Fruit fly (Drosophila melanogaster) whole organism, embryonic: ENCODE data around the gene nesd.

ENCODE experiments used
- Bteb2 ChIP-seq: fragments of 200-800 bp; sonication (Bioruptor generic); optimal IDR thresholded peaks from 2 replicates; lab custom pipeline; 2016; ENCODE audit warnings: missing biosample characterization, missing genetic modification characterization
- CG10543 ChIP-seq: fragments of 200-800 bp; sonication (Bioruptor generic); optimal IDR thresholded peaks from 3 replicates; lab custom pipeline; 2017; ENCODE audit warnings: missing biosample characterization, mild to moderate bottlenecking, missing genetic modification characterization, moderate library complexity
- CG10654 ChIP-seq: fragments of 200-800 bp; sonication (Bioruptor generic); optimal IDR thresholded peaks from 2 replicates; lab custom pipeline; 2016; ENCODE audit warnings: missing biosample characterization, missing genetic modification characterization
- CG12155 ChIP-seq: fragments of 200-800 bp; sonication (Bioruptor generic); optimal IDR thresholded peaks from 3 replicates; lab custom pipeline; 2016; ENCODE audit warnings: missing biosample characterization, missing genetic modification characterization
- CG12219 ChIP-seq: fragments of 200-800 bp; sonication (Bioruptor generic); optimal IDR thresholded peaks from 3 replicates; lab custom pipeline; 2018; ENCODE audit warnings: missing biosample characterization, mild to moderate bottlenecking, missing genetic modification characterization
- CG1233 ChIP-seq: fragments of 200-800 bp; sonication (Bioruptor generic); optimal IDR thresholded peaks from 4 replicates; lab custom pipeline; 2018; ENCODE audit warnings: missing biosample characterization, mild to moderate bottlenecking, missing genetic modification characterization
- CG14050 ChIP-seq: fragments of 200-800 bp; sonication (Bioruptor generic); IDR thresholded peaks from 3 replicates; pipeline ENCODE4 v1.3.6; 2022; ENCODE audit warnings: missing biosample characterization, missing genetic modification characterization
- CG15011 ChIP-seq: fragments of 200-800 bp; sonication (Bioruptor generic); optimal IDR thresholded peaks from 3 replicates; lab custom pipeline; 2018; ENCODE audit warnings: missing biosample characterization, mild to moderate bottlenecking, missing genetic modification characterization
- CG15073 ChIP-seq: fragments of 200-800 bp; sonication (Bioruptor generic); optimal IDR thresholded peaks from 2 replicates; lab custom pipeline; 2016; ENCODE audit warnings: missing biosample characterization, missing genetic modification characterization
- CG15514 ChIP-seq: fragments of 200-800 bp; sonication (Bioruptor generic); optimal IDR thresholded peaks from 3 replicates; lab custom pipeline; 2017; ENCODE audit warnings: missing biosample characterization, missing genetic modification characterization, mild to moderate bottlenecking, moderate library complexity, missing genetic modification reagents
- CG16815 ChIP-seq: fragments of 200-800 bp; sonication (Bioruptor generic); optimal IDR thresholded peaks from 3 replicates; lab custom pipeline; 2017; ENCODE audit warnings: missing biosample characterization, mild to moderate bottlenecking, missing genetic modification characterization
- CG17186 ChIP-seq: fragments of 200-800 bp; sonication (Bioruptor generic); optimal IDR thresholded peaks from 3 replicates; lab custom pipeline; 2017; ENCODE audit warnings: missing biosample characterization, missing genetic modification reagents, missing genetic modification characterization
- CG2202 ChIP-seq: fragments of 200-800 bp; sonication (Bioruptor generic); optimal IDR thresholded peaks from 2 replicates; lab custom pipeline; 2018; ENCODE audit warnings: missing biosample characterization, mild to moderate bottlenecking, missing genetic modification characterization
- CG32772 ChIP-seq: fragments of 200-800 bp; sonication (Bioruptor generic); IDR thresholded peaks from 2 replicates; pipeline ENCODE4 v1.3.6; 2022; ENCODE audit warnings: missing biosample characterization, missing genetic modification characterization
- CG4707 ChIP-seq: fragments of 200-800 bp; sonication (Bioruptor generic); optimal IDR thresholded peaks from 2 replicates; lab custom pipeline; 2018; ENCODE audit warnings: missing biosample characterization, mild to moderate bottlenecking, missing genetic modification characterization, moderate library complexity
- CG6765 ChIP-seq: fragments of 200-800 bp; sonication (Bioruptor generic); optimal IDR thresholded peaks from 3 replicates; lab custom pipeline; 2017; ENCODE audit warnings: missing biosample characterization, mild to moderate bottlenecking, missing genetic modification characterization
- CG8089 ChIP-seq: fragments of 200-800 bp; sonication (Bioruptor generic); optimal IDR thresholded peaks from 3 replicates; lab custom pipeline; 2016; ENCODE audit warnings: missing biosample characterization, missing genetic modification characterization
- CG8924 ChIP-seq: fragments of 200-800 bp; optimal IDR thresholded peaks from 3 replicates; lab custom pipeline; 2019; ENCODE audit warnings: missing biosample characterization, mild to moderate bottlenecking, missing genetic modification characterization, moderate library complexity
- CG9215 ChIP-seq: fragments of 200-800 bp; sonication (Bioruptor generic); IDR thresholded peaks from 2 replicates; pipeline ENCODE4 v1.3.6; 2022; ENCODE audit warnings: missing biosample characterization, missing genetic modification characterization
- CG9437 ChIP-seq: fragments of 200-800 bp; sonication (Bioruptor generic); optimal IDR thresholded peaks from 2 replicates; lab custom pipeline; 2018; ENCODE audit warnings: missing biosample characterization, mild to moderate bottlenecking, missing genetic modification characterization
- CG9609 ChIP-seq: fragments of 200-800 bp; sonication (Bioruptor generic); optimal IDR thresholded peaks from 3 replicates; lab custom pipeline; 2016; ENCODE audit warnings: missing biosample characterization, missing genetic modification characterization
- CG9932 ChIP-seq: fragments of 200-800 bp; sonication (Bioruptor generic); IDR thresholded peaks from 2 replicates; pipeline ENCODE4 v1.3.6; 2022; ENCODE audit warnings: missing biosample characterization, missing genetic modification characterization
- CoRest ChIP-seq: fragments of 200-800 bp; sonication (Bioruptor generic); optimal IDR thresholded peaks from 3 replicates; lab custom pipeline; 2018; ENCODE audit warnings: missing biosample characterization, mild to moderate bottlenecking, missing genetic modification characterization, moderate library complexity
- Dek ChIP-seq: fragments of 200-800 bp; sonication (Bioruptor generic); optimal IDR thresholded peaks from 3 replicates; lab custom pipeline; 2019; ENCODE audit warnings: missing biosample characterization, mild to moderate bottlenecking, missing genetic modification characterization, moderate library complexity
- Dip3 ChIP-seq: fragments of 200-800 bp; sonication (Bioruptor generic); optimal IDR thresholded peaks from 3 replicates; lab custom pipeline; 2016; ENCODE audit warnings: missing biosample characterization, missing genetic modification characterization
- E2f1 ChIP-seq: fragments of 200-800 bp; sonication (Bioruptor generic); IDR thresholded peaks from 2 replicates; pipeline ENCODE4 v1.3.6; 2022; ENCODE audit warnings: missing biosample characterization, missing genetic modification characterization
- Hey ChIP-seq: fragments of 200-800 bp; sonication (Bioruptor generic); optimal IDR thresholded peaks from 3 replicates; lab custom pipeline; 2018; ENCODE audit warnings: missing biosample characterization, mild to moderate bottlenecking, missing genetic modification characterization
- Hr78 ChIP-seq, 2 experiments: fragments of 200-800 bp in 1 of 2; fragments of >200 bp in 1 of 2; sonication (Bioruptor generic) in 1 of 2; optimal IDR thresholded peaks; 2 replicates each; lab custom pipeline; 2017 to 2019; ENCODE audit warnings: missing biosample characterization in 2 of 2, missing genetic modification characterization in 2 of 2, mild to moderate bottlenecking in 1 of 2, moderate library complexity in 1 of 2
- Mad ChIP-seq: fragments of 200-800 bp; sonication (Bioruptor generic); optimal IDR thresholded peaks from 2 replicates; lab custom pipeline; 2016; ENCODE audit warnings: missing biosample characterization, missing genetic modification characterization
- Mrtf ChIP-seq: fragments of 200-800 bp; sonication (Bioruptor generic); IDR thresholded peaks from 3 replicates; pipeline ENCODE4 v1.3.6; 2022; ENCODE audit warnings: missing biosample characterization, missing genetic modification characterization
- NK7.1 ChIP-seq: fragments of 200-800 bp; sonication (Bioruptor generic); optimal IDR thresholded peaks from 3 replicates; lab custom pipeline; 2016; ENCODE audit warnings: missing biosample characterization, missing genetic modification characterization
- Poxn ChIP-seq: fragments of 200-800 bp; sonication (Bioruptor generic); IDR thresholded peaks from 2 replicates; pipeline ENCODE4 v1.3.6; 2022; ENCODE audit warnings: missing biosample characterization, missing genetic modification characterization
- Sry-δ ChIP-seq: fragments of 200-800 bp; sonication (Bioruptor generic); optimal IDR thresholded peaks from 2 replicates; lab custom pipeline; 2016; ENCODE audit warnings: missing biosample characterization, missing genetic modification characterization
- Taf1 ChIP-seq: fragments of 200-800 bp; sonication (Bioruptor generic); IDR thresholded peaks from 2 replicates; pipeline ENCODE4 v1.3.6; 2022; ENCODE audit warnings: missing biosample characterization, missing genetic modification characterization
- Trl ChIP-seq, 3 experiments: fragments of >200 bp in 2 of 3; fragments of 200-800 bp in 1 of 3; sonication (Bioruptor generic) in 1 of 3; optimal IDR thresholded peaks; 2 replicates in 1 of 3; 3 replicates in 2 of 3; lab custom pipeline; 2016 to 2017; ENCODE audit warnings: missing biosample characterization in 1 of 3, missing genetic modification characterization in 1 of 3
- Xrp1 ChIP-seq: fragments of 200-800 bp; sonication (Bioruptor generic); IDR thresholded peaks from 2 replicates; pipeline ENCODE4 v1.3.6; 2022; ENCODE audit warnings: missing biosample characterization, missing genetic modification characterization
- bbx ChIP-seq: fragments of 200-800 bp; sonication (Bioruptor generic); IDR thresholded peaks from 2 replicates; pipeline ENCODE4 v1.3.6; 2022; ENCODE audit warnings: missing biosample characterization, missing genetic modification characterization; ENCODE audit not compliant: partially characterized antibody
- chif ChIP-seq, 2 experiments: fragments of 200-800 bp; sonication (Bioruptor generic); optimal IDR thresholded peaks; 3 replicates each; lab custom pipeline; 2016; ENCODE audit warnings: missing biosample characterization in 2 of 2, missing genetic modification characterization in 2 of 2
- chinmo ChIP-seq: fragments of 200-800 bp; sonication (Bioruptor generic); IDR thresholded peaks from 4 replicates; pipeline ENCODE4 v1.3.6; 2022; ENCODE audit warnings: missing biosample characterization, missing genetic modification characterization; ENCODE audit not compliant: partially characterized antibody
- da ChIP-seq: fragments of 200-800 bp; sonication (Bioruptor generic); optimal IDR thresholded peaks from 2 replicates; lab custom pipeline; 2016; ENCODE audit warnings: missing biosample characterization, missing genetic modification characterization
- dan ChIP-seq: fragments of 200-800 bp; sonication (Bioruptor generic); IDR thresholded peaks from 2 replicates; pipeline ENCODE4 v1.3.6; 2022; ENCODE audit warnings: missing biosample characterization, missing genetic modification characterization
- emc ChIP-seq: fragments of 200-800 bp; sonication (Bioruptor generic); optimal IDR thresholded peaks from 2 replicates; lab custom pipeline; 2016; ENCODE audit warnings: missing biosample characterization, missing genetic modification characterization
- ems ChIP-seq: fragments of 200-800 bp; sonication (Bioruptor generic); optimal IDR thresholded peaks from 3 replicates; lab custom pipeline; 2016; ENCODE audit warnings: missing biosample characterization, missing genetic modification characterization
- hkb ChIP-seq, 2 experiments: fragments of 200-800 bp in 1 of 2; fragments of >200 bp in 1 of 2; sonication (Bioruptor generic) in 1 of 2; IDR thresholded peaks in 1 of 2; optimal IDR thresholded peaks in 1 of 2; 2 replicates each; pipeline versions ENCODE4 v1.3.6 to Lab custom; 2017 to 2022; ENCODE audit warnings: missing biosample characterization in 1 of 2, missing genetic modification characterization in 1 of 2
- lmd ChIP-seq: fragments of 200-800 bp; sonication (Bioruptor generic); IDR thresholded peaks from 2 replicates; pipeline ENCODE4 v1.3.6; 2022; ENCODE audit warnings: missing biosample characterization, missing genetic modification characterization
- nerfin-2 ChIP-seq: fragments of 200-800 bp; sonication (Bioruptor generic); IDR thresholded peaks from 2 replicates; pipeline ENCODE4 v1.3.6; 2022; ENCODE audit warnings: missing biosample characterization, missing genetic modification characterization; ENCODE audit not compliant: partially characterized antibody
- nmo ChIP-seq: fragments of 200-800 bp; sonication (Bioruptor generic); optimal IDR thresholded peaks from 2 replicates; lab custom pipeline; 2018; ENCODE audit warnings: missing biosample characterization, mild to moderate bottlenecking, missing genetic modification characterization, moderate library complexity
- pb ChIP-seq: fragments of 200-800 bp; sonication (Bioruptor generic); optimal IDR thresholded peaks from 3 replicates; lab custom pipeline; 2016; ENCODE audit warnings: missing biosample characterization, missing genetic modification characterization
- zen ChIP-seq: fragments of 200-800 bp; sonication (Bioruptor generic); optimal IDR thresholded peaks from 3 replicates; lab custom pipeline; 2018; ENCODE audit warnings: missing biosample characterization, mild to moderate bottlenecking, missing genetic modification characterization, moderate library complexity
- zfh2 ChIP-seq: fragments of 200-800 bp; sonication (Bioruptor generic); optimal IDR thresholded peaks from 2 replicates; lab custom pipeline; 2016; ENCODE audit warnings: missing biosample characterization, missing genetic modification characterization

nesd gene

dm6 chr2L:20078880-20079279 is 14.9 kb upstream of the nesd start (continued):
- TF ChIP-seq zen (tag; lab: Kevin White, UChicago) (no peak), CG14050 (GFP tag; lab: Robert Waterston, UW) (no peak), CG9215 (GFP tag; lab: Robert Waterston, UW) (no peak), CG10543 (GFP tag; lab: Kevin White, UChicago) (no peak), ems (GFP tag; lab: Kevin White, UChicago) (peak; percentile 10), CG15073 (GFP tag; lab: Kevin White, UChicago) (no peak), dan (GFP tag; lab: Robert Waterston, UW) (no peak), CG15514 (GFP tag; lab: Kevin White, UChicago) (peak; percentile 21), CG12155 (GFP tag; lab: Kevin White, UChicago) (no peak), NK7.1 (GFP tag; lab: Kevin White, UChicago) (no peak), da (GFP tag; lab: Kevin White, UChicago) (no peak), Bteb2 (GFP tag; lab: Kevin White, UChicago) (no peak), nerfin-2 (GFP tag; lab: Robert Waterston, UW) (no peak), Dek (tag; lab: Kevin White, UChicago) (no peak), Taf1 (0 out of 2 replicates have a peak, but pooled peaks have one; percentile 22), CG32772 (GFP tag; lab: Robert Waterston, UW) (peak; percentile 22; the same call in 1 of the 2 replicates), pb (GFP tag; lab: Kevin White, UChicago) (peak; percentile 7), Poxn (no peak), Hey (tag; lab: Kevin White, UChicago) (no peak), Mrtf (GFP tag; lab: Robert Waterston, UW) (no peak), CG4707 (GFP tag; lab: Kevin White, UChicago) (no peak), CG9932 (GFP tag; lab: Robert Waterston, UW) (peak; percentile 53), Dip3 (GFP tag; lab: Kevin White, UChicago) (peak; percentile 46), lmd (GFP tag; lab: Robert Waterston, UW) (peak; percentile 37), emc (GFP tag; lab: Kevin White, UChicago) (peak; percentile 22), E2f1 (GFP tag; lab: Robert Waterston, UW) (peak; percentile 43; the same call in 1 of the 2 replicates), CG12219 (GFP tag; lab: Kevin White, UChicago) (no peak), chif (GFP tag; optimal IDR thresholded peaks at IDR 0.05; lab: Kevin White, UChicago) (no peak), Hr78 (GFP tag; optimal IDR thresholded peaks at IDR 0.05; lab: Kevin White, UChicago) (peak in 1 of 2 experiments; percentile 16), Xrp1 (0 out of 2 replicates have a peak, but pooled peaks have one; percentile 25), nmo (no peak), Mad (GFP tag; lab: Kevin White, UChicago) (no peak), Trl (optimal IDR thresholded peaks at IDR 0.05; lab: Kevin White, UChicago) (no peak), Trl (GFP tag; optimal IDR thresholded peaks at IDR 0.05; lab: Kevin White, UChicago) (peak; percentile 31), CG17186 (GFP tag; lab: Kevin White, UChicago) (no peak), CG16815 (GFP tag; lab: Kevin White, UChicago) (no peak), CG8924 (no peak), CoRest (tag; lab: Kevin White, UChicago) (peak; percentile 34), zfh2 (GFP tag; lab: Kevin White, UChicago) (peak; percentile 71), bbx (GFP tag; lab: Robert Waterston, UW) (no peak), CG15011 (GFP tag; lab: Kevin White, UChicago) (peak; percentile 10), CG9609 (GFP tag; lab: Kevin White, UChicago) (no peak), CG8089 (GFP tag; lab: Kevin White, UChicago) (no peak), chinmo (GFP tag; lab: Robert Waterston, UW) (no peak), Sry-δ (no peak), CG9437 (GFP tag; lab: Kevin White, UChicago) (no peak), CG2202 (tag; lab: Kevin White, UChicago) (no peak), CG10654 (GFP tag; lab: Kevin White, UChicago) (no peak), hkb (optimal IDR thresholded peaks at IDR 0.05; lab: Kevin White, UChicago) (no peak), hkb (GFP tag; IDR thresholded peaks at IDR 0.05; lab: Robert Waterston, UW) (no peak), CG1233 (no peak), CG6765 (GFP tag; lab: Kevin White, UChicago) (no peak)
